Worm (Caenorhabditis elegans) whole organism, early embryonic: Measurements from ENCODE around the gene K08B5.2.

Experiments used
- B0310.2 ChIP-seq: sonication (generic microtip); optimal IDR thresholded peaks from 2 replicates; lab custom pipeline; 2016; ENCODE audit warnings: mild to moderate bottlenecking, missing genetic modification characterization, missing compliant biosample characterization
- F13C5.2 ChIP-seq: sonication (generic microtip); optimal IDR thresholded peaks from 2 replicates; lab custom pipeline; 2017; ENCODE audit warnings: mild to moderate bottlenecking, missing genetic modification characterization, inconsistent platforms, missing compliant biosample characterization
- aly-1 ChIP-seq: sonication (generic microtip); optimal IDR thresholded peaks from 2 replicates; lab custom pipeline; 2016; ENCODE audit warnings: missing genetic modification characterization, missing compliant biosample characterization
- ama-1 ChIP-seq: fragments of 150-350 bp; optimal IDR thresholded peaks from 2 replicates; lab custom pipeline; 2014
- ceh-13 ChIP-seq: fragments of 200-800 bp; sonication (Bioruptor generic); optimal IDR thresholded peaks from 2 replicates; lab custom pipeline; 2018; ENCODE audit warnings: mild to moderate bottlenecking, missing genetic modification characterization, missing compliant biosample characterization
- ceh-36 ChIP-seq: sonication (generic microtip); optimal IDR thresholded peaks from 2 replicates; lab custom pipeline; 2016; ENCODE audit warnings: missing genetic modification characterization, inconsistent platforms, missing compliant biosample characterization
- ets-7 ChIP-seq: sonication (generic microtip); optimal IDR thresholded peaks from 2 replicates; lab custom pipeline; 2016; ENCODE audit warnings: missing genotype, missing genetic modification characterization, missing compliant biosample characterization
- flt-1 ChIP-seq: fragments of 200-800 bp; sonication (Bioruptor generic); IDR thresholded peaks from 2 replicates; pipeline ENCODE4 v1.3.6; 2022; ENCODE audit warnings: missing genetic modification characterization, missing compliant biosample characterization
- hmbx-1 ChIP-seq: sonication (generic microtip); optimal IDR thresholded peaks from 2 replicates; lab custom pipeline; 2016; ENCODE audit warnings: mild to moderate bottlenecking, missing genetic modification characterization, missing compliant biosample characterization
- hmg-4 ChIP-seq: fragments of 200-800 bp; sonication (Bioruptor generic); optimal IDR thresholded peaks from 2 replicates; lab custom pipeline; 2018; ENCODE audit warnings: mild to moderate bottlenecking, missing genetic modification characterization, missing compliant biosample characterization
- hnd-1 ChIP-seq: sonication (generic microtip); optimal IDR thresholded peaks from 2 replicates; lab custom pipeline; 2016; ENCODE audit warnings: missing genetic modification characterization, missing compliant biosample characterization
- pes-1 ChIP-seq: fragments of 200-800 bp; sonication (Bioruptor generic); IDR thresholded peaks from 2 replicates; pipeline ENCODE4 v1.3.6; 2022; ENCODE audit warnings: missing genetic modification reagents, missing genetic modification characterization, missing compliant biosample characterization
- scrt-1 ChIP-seq: fragments of 200-800 bp; sonication (Bioruptor generic); IDR thresholded peaks from 2 replicates; pipeline ENCODE4 v1.3.6; 2022; ENCODE audit warnings: missing genetic modification characterization, missing compliant biosample characterization
- sea-1 ChIP-seq: fragments of 200-800 bp; sonication (Bioruptor generic); conservative IDR thresholded peaks from 2 replicates; pipeline ENCODE4 v1.3.6; 2022; ENCODE audit warnings: missing genetic modification characterization, missing compliant biosample characterization
- tbx-11 ChIP-seq: fragments of 200-800 bp; sonication (Bioruptor generic); IDR thresholded peaks from 2 replicates; pipeline ENCODE4 v1.3.6; 2022; ENCODE audit warnings: missing genetic modification characterization, missing compliant biosample characterization
- tbx-37 ChIP-seq: fragments of 200-800 bp; sonication (Bioruptor generic); conservative IDR thresholded peaks from 2 replicates; pipeline ENCODE4 v1.3.6; 2022; ENCODE audit warnings: missing genetic modification reagents, missing genetic modification characterization, missing compliant biosample characterization
- tra-4 ChIP-seq: sonication (generic microtip); optimal IDR thresholded peaks from 2 replicates; lab custom pipeline; 2017; ENCODE audit warnings: missing genetic modification characterization, missing compliant biosample characterization

Gene K08B5.2

ce11 chrX:16553845-16554426 is at the start of gene K08B5.2:
K08B5.2 (minus strand) TSS chrX:16553887.
- TF ChIP-seq tbx-37 (GFP tag; lab: Robert Waterston, UW) = no peak
- no peak for TF ChIP-seq F13C5.2 (tag; lab: Kevin White, UChicago)
- no peak for TF ChIP-seq B0310.2 (tag; lab: Kevin White, UChicago)
- TF ChIP-seq ets-7 (tag; lab: Kevin White, UChicago) = no peak
- TF ChIP-seq ama-1 (lab: Kevin White, UChicago) = no peak
- no peak for TF ChIP-seq sea-1 (GFP tag; lab: Robert Waterston, UW)
- no peak for TF ChIP-seq tra-4 (tag; lab: Kevin White, UChicago)
- TF ChIP-seq ceh-13 (GFP tag; lab: Kevin White, UChicago) = no peak
- no peak for TF ChIP-seq tbx-11
- no peak for TF ChIP-seq ceh-36 (tag; lab: Kevin White, UChicago)
- no peak for TF ChIP-seq aly-1 (tag; lab: Kevin White, UChicago)

DNA sequence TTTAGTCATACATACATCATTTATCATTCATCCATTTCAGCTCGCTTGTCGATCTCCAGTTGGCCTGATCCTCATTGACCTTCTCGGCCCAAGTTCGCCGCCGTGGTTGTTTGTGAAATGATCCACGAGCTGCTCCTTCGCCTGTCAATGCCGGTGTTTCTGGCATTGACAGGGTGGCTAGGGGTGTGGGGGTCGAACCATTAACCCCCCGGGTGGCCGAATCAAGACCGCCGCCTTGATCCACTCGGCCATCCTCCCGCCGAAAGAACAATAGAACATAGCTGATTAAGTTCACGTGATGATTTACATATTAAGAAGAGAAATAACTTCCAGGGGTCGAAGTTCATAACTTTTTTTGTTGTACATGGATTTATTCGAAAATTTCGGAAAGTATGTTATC is 48.8 kb upstream of the K08B5.2 start, which contains the start of gene F59C12.4:
TSS of gene F59C12.4 (minus strand) at position 166 of the 400 bp plus-strand sequence.
- TF ChIP-seq tra-4 (tag; lab: Kevin White, UChicago) (peak; percentile 9), B0310.2 (tag; lab: Kevin White, UChicago) (no peak), tbx-37 (GFP tag; lab: Robert Waterston, UW) (no peak), F13C5.2 (tag; lab: Kevin White, UChicago) (peak; percentile 75), ceh-36 (tag; lab: Kevin White, UChicago) (peak; percentile 62), aly-1 (tag; lab: Kevin White, UChicago) (peak; percentile 74), scrt-1 (GFP tag; lab: Robert Waterston, UW) (peak; percentile 77), flt-1 (GFP tag; lab: Robert Waterston, UW) (peak; percentile 53), ama-1 (lab: Kevin White, UChicago) (no peak), hnd-1 (tag; lab: Kevin White, UChicago) (peak; percentile 45), ets-7 (tag; lab: Kevin White, UChicago) (no peak), hmg-4 (peak; percentile 89), pes-1 (GFP tag; lab: Robert Waterston, UW) (peak; percentile 83), hmbx-1 (tag; lab: Kevin White, UChicago) (peak; percentile 15), ceh-13 (GFP tag; lab: Kevin White, UChicago) (peak; percentile 43), tbx-11 (peak; percentile 70; the same call in 1 of the 2 replicates), sea-1 (GFP tag; lab: Robert Waterston, UW) (peak; percentile 47; the same call in 1 of the 2 replicates)

- TF ChIP-seq B0310.2 (tag; lab: Kevin White, UChicago) (no peak), ceh-36 (tag; lab: Kevin White, UChicago) (no peak), tbx-37 (GFP tag; lab: Robert Waterston, UW) (no peak), aly-1 (tag; lab: Kevin White, UChicago) (no peak), ets-7 (tag; lab: Kevin White, UChicago) (no peak), ceh-13 (GFP tag; lab: Kevin White, UChicago) (no peak), tbx-11 (no peak), scrt-1 (GFP tag; lab: Robert Waterston, UW) (no peak), flt-1 (GFP tag; lab: Robert Waterston, UW) (no peak), hnd-1 (tag; lab: Kevin White, UChicago) (no peak)
These were observed 44.1 kb upstream of the K08B5.2 start for ce11 chrX:16597791-16598190.

- no peak for TF ChIP-seq tra-4 (tag; lab: Kevin White, UChicago)
- TF ChIP-seq F13C5.2 (tag; lab: Kevin White, UChicago) = no peak
- no peak for TF ChIP-seq ceh-13 (GFP tag; lab: Kevin White, UChicago)
- TF ChIP-seq scrt-1 (GFP tag; lab: Robert Waterston, UW) = no peak
- no peak for TF ChIP-seq hmg-4
- TF ChIP-seq sea-1 (GFP tag; lab: Robert Waterston, UW) = no peak
- no peak for TF ChIP-seq tbx-37 (GFP tag; lab: Robert Waterston, UW)
- no peak for TF ChIP-seq ama-1 (lab: Kevin White, UChicago)
- no peak for TF ChIP-seq pes-1 (GFP tag; lab: Robert Waterston, UW)
- TF ChIP-seq ceh-36 (tag; lab: Kevin White, UChicago) = no peak
- TF ChIP-seq tbx-11 = no peak
- TF ChIP-seq aly-1 (tag; lab: Kevin White, UChicago) = no peak
- no peak for TF ChIP-seq B0310.2 (tag; lab: Kevin White, UChicago)
- TF ChIP-seq ets-7 (tag; lab: Kevin White, UChicago) = no peak
- TF ChIP-seq hnd-1 (tag; lab: Kevin White, UChicago) = no peak
- no peak for TF ChIP-seq hmbx-1 (tag; lab: Kevin White, UChicago)
- TF ChIP-seq flt-1 (GFP tag; lab: Robert Waterston, UW) = no peak
These were observed 43.3 kb upstream of the K08B5.2 start for ce11 chrX:16596972-16597371.

DNA sequence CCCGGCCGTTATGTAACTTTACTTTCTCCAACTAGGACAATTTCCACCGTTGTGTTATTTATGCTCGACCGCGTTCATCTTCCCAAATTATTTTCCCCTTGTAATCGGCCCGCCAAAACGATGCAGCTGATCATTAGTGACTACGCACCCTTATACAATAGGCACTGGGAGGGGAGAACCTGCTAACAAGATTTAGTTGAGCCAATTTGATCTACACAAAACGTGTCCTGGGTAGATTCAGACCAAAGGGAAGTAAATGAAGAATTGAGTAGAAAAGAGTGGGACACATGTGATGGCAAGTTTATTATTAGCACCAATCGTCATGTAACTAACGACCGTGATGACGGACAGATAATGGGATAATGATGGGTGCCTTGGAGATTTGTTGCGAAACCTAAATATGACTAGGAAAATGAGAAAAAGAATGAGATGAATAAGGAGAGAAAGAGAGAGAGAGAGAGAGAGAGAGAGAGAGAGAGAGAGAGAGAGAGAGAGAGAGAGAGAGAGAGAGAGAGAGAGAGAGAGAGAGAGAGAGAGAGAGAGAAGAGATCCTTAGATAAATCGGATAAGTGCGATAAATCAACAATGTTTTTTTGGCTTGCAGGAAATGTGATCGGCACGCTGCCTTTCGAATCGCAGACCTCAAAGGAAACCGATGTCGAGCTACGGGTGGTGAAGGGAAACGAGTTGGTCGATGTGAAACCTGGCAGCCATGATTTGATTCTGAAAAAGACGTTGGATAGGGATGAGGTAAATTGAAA is 42.0 kb upstream of the K08B5.2 start:
- TF ChIP-seq tbx-11 (no peak), F13C5.2 (tag; lab: Kevin White, UChicago) (no peak), B0310.2 (tag; lab: Kevin White, UChicago) (no peak), ets-7 (tag; lab: Kevin White, UChicago) (no peak), sea-1 (GFP tag; lab: Robert Waterston, UW) (no peak), ceh-13 (GFP tag; lab: Kevin White, UChicago) (no peak), pes-1 (GFP tag; lab: Robert Waterston, UW) (no peak), hnd-1 (tag; lab: Kevin White, UChicago) (no peak)

ce11 chrX:16594931-16595330 is 41.2 kb upstream of the K08B5.2 start, which contains the start of gene cdh-9:
cdh-9 (plus strand) TSS chrX:16595231.
- TF ChIP-seq sea-1 (GFP tag; lab: Robert Waterston, UW) = no peak
- TF ChIP-seq aly-1 (tag; lab: Kevin White, UChicago) = no peak
- no peak for TF ChIP-seq ceh-36 (tag; lab: Kevin White, UChicago)
- TF ChIP-seq B0310.2 (tag; lab: Kevin White, UChicago) = no peak
- TF ChIP-seq tbx-11 = no peak
